Fruit fly (Drosophila melanogaster): Measurements from ENCODE around the gene Rb97D.
A peak's percentile ranks its signal among the peaks of the same experiment; 100 is the strongest.

Rb97D gene

DNA sequence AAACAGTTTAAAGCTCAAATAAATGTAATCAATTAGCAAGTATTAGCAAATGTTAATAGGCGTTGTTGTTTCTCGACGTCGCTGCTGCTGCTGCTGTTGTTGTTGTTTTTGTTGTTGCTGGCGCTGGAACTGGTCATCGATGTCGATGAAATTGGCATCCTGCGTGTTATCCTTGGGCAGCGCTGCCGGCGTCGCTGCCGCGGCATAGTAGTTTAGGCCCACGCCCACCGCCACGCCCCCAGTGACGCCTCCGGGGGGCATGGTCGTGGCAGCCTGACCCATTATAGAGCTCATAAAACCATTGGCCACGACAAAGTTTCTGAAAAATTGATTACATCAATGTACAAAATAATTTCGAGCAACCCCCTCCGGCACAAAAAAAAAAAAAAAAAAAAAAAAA, 1.3 kb upstream of the Rb97D start:
- no peak for TF ChIP-seq fd96Ca (GFP tag; IDR thresholded peaks at IDR 0.05)
- no peak for TF ChIP-seq CG15710 (tag; optimal IDR thresholded peaks at IDR 0.05)
- TF ChIP-seq CG12605 (GFP tag; IDR thresholded peaks at IDR 0.05): no peak
- TF ChIP-seq CG8301 (tag; optimal IDR thresholded peaks at IDR 0.05): no peak
- TF ChIP-seq CG34367 (tag; optimal IDR thresholded peaks at IDR 0.05): no peak

DNA sequence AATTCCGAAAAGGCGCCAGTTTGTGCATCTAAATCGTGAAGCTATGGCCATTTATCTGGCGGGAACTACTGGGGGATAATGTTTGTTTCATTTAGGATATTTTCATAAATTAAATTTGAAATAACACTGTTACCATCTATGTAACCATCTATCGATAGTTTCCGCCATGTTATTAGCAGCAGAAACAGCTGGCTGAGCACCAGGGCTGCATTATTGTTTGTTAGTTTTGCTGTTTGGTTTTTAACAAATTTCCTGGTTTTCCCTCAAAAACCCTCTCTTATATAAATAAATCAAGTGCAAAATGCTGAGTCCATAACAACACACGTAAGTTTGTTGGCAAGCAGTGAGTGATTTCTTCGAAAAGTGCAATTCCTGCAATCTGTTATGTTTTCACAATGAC, 890 bp upstream of the Rb97D start, which contains the start of gene CG5500:
Gene CG5500 (plus strand): TSS at position 199 of the 400 bp plus-strand sequence.
- TF ChIP-seq CG15710 (tag; optimal IDR thresholded peaks at IDR 0.05): no peak
- TF ChIP-seq CG9948 (tag; optimal IDR thresholded peaks at IDR 0.05): no peak
- TF ChIP-seq CG8301 (tag; optimal IDR thresholded peaks at IDR 0.05): no peak
- no peak for TF ChIP-seq CG12605 (GFP tag; IDR thresholded peaks at IDR 0.05)
- TF ChIP-seq Snoo (tag; optimal IDR thresholded peaks at IDR 0.05): no peak
- no peak for TF ChIP-seq CG17806 (tag; optimal IDR thresholded peaks at IDR 0.05)
- TF ChIP-seq Pif1B (GFP tag; optimal IDR thresholded peaks at IDR 0.05): no peak
- TF ChIP-seq CG8159 (tag; optimal IDR thresholded peaks at IDR 0.05): no peak
- no peak for TF ChIP-seq CG13204 (GFP tag; optimal IDR thresholded peaks at IDR 0.05)
- no peak for TF ChIP-seq EcR (GFP tag; optimal IDR thresholded peaks at IDR 0.05)
- TF ChIP-seq CG14655 (GFP tag; optimal IDR thresholded peaks at IDR 0.05): no peak
- TF ChIP-seq CG32121 (GFP tag; IDR thresholded peaks at IDR 0.05): no peak
- no peak for TF ChIP-seq Pif1A (GFP tag; optimal IDR thresholded peaks at IDR 0.05)
- TF ChIP-seq CG34367 (tag; optimal IDR thresholded peaks at IDR 0.05): no peak
- TF ChIP-seq CG4496 (GFP tag; IDR thresholded peaks at IDR 0.05): no peak

DNA sequence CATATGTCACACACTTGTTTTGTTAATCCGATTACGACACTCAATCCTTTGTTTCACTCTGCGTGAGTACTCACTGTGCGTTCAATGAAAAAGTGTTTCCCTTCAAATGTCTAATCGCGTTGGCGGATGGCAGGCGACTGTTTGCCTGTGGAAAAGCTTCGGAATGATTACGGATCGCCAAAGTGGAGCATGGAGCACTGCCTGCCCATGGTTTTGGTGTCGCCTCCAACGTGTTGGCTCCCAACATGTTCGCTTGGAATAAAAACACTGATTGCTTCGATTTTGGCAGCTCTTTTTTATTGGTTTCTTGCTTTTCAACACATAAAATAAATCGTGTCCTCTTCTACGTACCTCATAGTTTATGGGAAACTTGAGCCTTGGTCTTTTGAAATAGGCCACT, 3.7 kb downstream of the Rb97D start, which contains the start of gene SPARC:
Gene SPARC (minus strand): TSS at position 144 of the 400 bp plus-strand sequence.
- TF ChIP-seq CG4496 (GFP tag; IDR thresholded peaks at IDR 0.05): no peak
- no peak for TF ChIP-seq CG34367 (tag; optimal IDR thresholded peaks at IDR 0.05)
- no peak for TF ChIP-seq CG15710 (tag; optimal IDR thresholded peaks at IDR 0.05)
- no peak for TF ChIP-seq CG32121 (GFP tag; IDR thresholded peaks at IDR 0.05)
- no peak for TF ChIP-seq Pif1A (GFP tag; optimal IDR thresholded peaks at IDR 0.05)
- no peak for TF ChIP-seq CG8301 (tag; optimal IDR thresholded peaks at IDR 0.05)
- TF ChIP-seq Snoo (tag; optimal IDR thresholded peaks at IDR 0.05): no peak
- no peak for TF ChIP-seq CG12605 (GFP tag; IDR thresholded peaks at IDR 0.05)
- TF ChIP-seq D1 (tag; optimal IDR thresholded peaks at IDR 0.05): no peak
- no peak for TF ChIP-seq Pif1B (GFP tag; optimal IDR thresholded peaks at IDR 0.05)
- no peak for TF ChIP-seq CG8159 (tag; optimal IDR thresholded peaks at IDR 0.05)
- TF ChIP-seq EcR (GFP tag; optimal IDR thresholded peaks at IDR 0.05): no peak
- TF ChIP-seq gl (tag; optimal IDR thresholded peaks at IDR 0.05): no peak
- no peak for TF ChIP-seq CG9948 (tag; optimal IDR thresholded peaks at IDR 0.05)
- no peak for TF ChIP-seq CG10348 (GFP tag; IDR thresholded peaks at IDR 0.05)

DNA sequence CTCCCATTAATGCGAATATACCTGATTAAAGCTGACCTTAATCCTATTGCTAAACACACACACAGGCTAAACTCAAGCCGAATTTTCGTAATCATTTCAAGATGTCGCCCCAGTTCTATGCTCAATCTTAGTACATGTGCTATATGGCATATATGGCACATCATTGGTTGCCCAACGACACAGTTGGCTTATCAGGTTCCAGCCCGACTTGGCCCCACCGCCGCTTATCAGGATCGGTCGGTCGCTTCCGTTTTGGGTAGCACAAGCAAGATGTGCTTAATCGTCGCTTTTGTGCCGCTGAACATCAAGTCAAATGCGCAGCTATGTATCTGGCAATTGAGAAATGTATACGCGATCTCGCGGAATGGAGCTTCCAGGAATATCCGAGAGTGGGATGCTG, 4.5 kb downstream of the Rb97D start:
- TF ChIP-seq Snoo (tag; optimal IDR thresholded peaks at IDR 0.05): no peak
- no peak for TF ChIP-seq CG14655 (GFP tag; optimal IDR thresholded peaks at IDR 0.05)
- no peak for TF ChIP-seq CG13204 (GFP tag; optimal IDR thresholded peaks at IDR 0.05)
- no peak for TF ChIP-seq CG15710 (tag; optimal IDR thresholded peaks at IDR 0.05)
- no peak for TF ChIP-seq D1 (tag; optimal IDR thresholded peaks at IDR 0.05)
- no peak for TF ChIP-seq CG8159 (tag; optimal IDR thresholded peaks at IDR 0.05)
- TF ChIP-seq CG32121 (GFP tag; IDR thresholded peaks at IDR 0.05): no peak
- no peak for TF ChIP-seq EcR (GFP tag; optimal IDR thresholded peaks at IDR 0.05)
- no peak for TF ChIP-seq CG17806 (tag; optimal IDR thresholded peaks at IDR 0.05)

DNA sequence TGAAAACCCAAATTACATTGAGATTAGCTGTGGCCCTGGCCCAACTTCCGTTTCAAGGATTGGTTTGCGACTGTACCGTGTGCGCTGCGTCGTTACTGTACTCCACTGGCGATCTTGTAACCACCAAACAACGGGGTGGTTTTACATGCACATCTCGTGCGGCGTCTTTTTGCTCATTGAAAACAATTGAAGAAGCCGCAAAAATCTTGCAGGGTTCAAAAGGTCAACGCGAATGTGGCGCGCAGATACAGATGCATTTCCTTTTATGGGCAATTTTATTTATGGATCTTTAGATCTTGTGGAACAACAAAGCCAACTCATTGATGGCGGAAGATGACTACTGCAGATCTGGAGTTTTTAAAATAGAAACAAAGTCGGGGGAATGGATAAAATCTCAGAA, 5.0 kb downstream of the Rb97D start:
- no peak for TF ChIP-seq CG8159 (tag; optimal IDR thresholded peaks at IDR 0.05)
- TF ChIP-seq fd96Ca (GFP tag; IDR thresholded peaks at IDR 0.05): 0 out of 3 replicates have a peak, but pooled peaks have one; percentile 11

DNA sequence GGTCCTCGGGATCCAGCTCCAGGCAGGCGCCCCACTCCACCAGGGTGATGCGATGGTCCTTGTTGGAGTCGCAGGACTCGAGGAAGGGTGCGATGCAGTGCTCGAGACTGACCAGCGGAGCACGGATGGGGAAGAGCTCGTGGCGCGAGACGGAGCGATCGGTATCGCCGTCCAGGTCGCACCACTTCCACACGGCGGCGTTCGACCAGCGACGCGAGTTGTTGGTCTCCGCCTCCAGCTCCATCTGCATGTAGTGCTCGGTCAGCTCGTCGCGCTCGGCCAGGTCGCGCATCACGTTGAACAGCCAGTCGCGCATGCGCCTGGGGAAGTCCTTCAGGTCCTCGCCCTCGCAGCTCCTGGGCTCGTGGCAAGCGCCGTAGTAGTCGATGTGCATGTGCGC, 6.1 kb downstream of the Rb97D start:
- TF ChIP-seq CG12605 (GFP tag; IDR thresholded peaks at IDR 0.05) (no peak), CG15710 (tag; optimal IDR thresholded peaks at IDR 0.05) (no peak), Snoo (tag; optimal IDR thresholded peaks at IDR 0.05) (no peak), CG10348 (GFP tag; IDR thresholded peaks at IDR 0.05) (no peak), CG8159 (tag; optimal IDR thresholded peaks at IDR 0.05) (no peak), CG14655 (GFP tag; optimal IDR thresholded peaks at IDR 0.05) (no peak), rn (GFP tag; IDR thresholded peaks at IDR 0.05) (no peak), CG8301 (tag; optimal IDR thresholded peaks at IDR 0.05) (no peak), gl (tag; optimal IDR thresholded peaks at IDR 0.05) (no peak), CG32121 (GFP tag; IDR thresholded peaks at IDR 0.05) (no peak), Ets98B (GFP tag; IDR thresholded peaks at IDR 0.05) (no peak), CG34367 (tag; optimal IDR thresholded peaks at IDR 0.05) (no peak), CG9948 (tag; optimal IDR thresholded peaks at IDR 0.05) (no peak), Pif1B (GFP tag; optimal IDR thresholded peaks at IDR 0.05) (no peak), D1 (tag; optimal IDR thresholded peaks at IDR 0.05) (no peak), Pif1A (GFP tag; optimal IDR thresholded peaks at IDR 0.05) (no peak), CG13204 (GFP tag; optimal IDR thresholded peaks at IDR 0.05) (no peak), EcR (GFP tag; optimal IDR thresholded peaks at IDR 0.05) (no peak), CG17806 (tag; optimal IDR thresholded peaks at IDR 0.05) (no peak), CG4496 (GFP tag; IDR thresholded peaks at IDR 0.05) (no peak)

DNA sequence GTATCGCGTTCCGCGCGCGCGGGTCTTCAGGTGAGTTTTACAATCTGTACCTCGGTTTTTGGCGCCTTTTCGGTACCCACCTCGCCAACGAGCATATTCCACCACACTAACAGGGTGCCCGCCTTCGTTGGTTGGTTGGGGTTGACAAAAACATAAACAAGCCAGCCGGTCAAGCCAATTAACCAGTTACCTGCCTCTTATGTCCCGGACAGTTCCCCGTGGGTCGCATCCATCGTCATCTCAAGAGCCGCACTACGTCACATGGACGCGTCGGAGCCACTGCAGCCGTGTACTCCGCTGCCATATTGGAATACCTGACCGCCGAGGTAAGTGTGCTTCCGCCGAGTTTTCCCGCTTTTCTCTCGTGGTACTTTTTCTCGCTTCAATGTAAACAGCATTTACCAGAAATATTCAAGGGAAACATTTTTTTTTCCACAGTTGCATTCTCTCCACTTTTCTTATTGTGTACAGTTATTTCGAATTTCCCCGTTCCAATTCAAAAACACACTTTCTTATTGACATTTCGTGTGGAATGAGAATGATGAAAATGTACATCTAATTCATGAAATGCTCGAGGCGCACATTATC, 8.0 kb downstream of the Rb97D start:
- TF ChIP-seq CG12605 (GFP tag; IDR thresholded peaks at IDR 0.05) (peak; percentile 47; the same call in 1 of the 2 replicates), Ets98B (GFP tag; IDR thresholded peaks at IDR 0.05) (peak; percentile 45; the same call in 1 of the 2 replicates), fd96Ca (GFP tag; IDR thresholded peaks at IDR 0.05) (peak; percentile 35; the same call in 1 of the 3 replicates), CG4496 (GFP tag; IDR thresholded peaks at IDR 0.05) (0 out of 3 replicates have a peak, but pooled peaks have one; percentile 15), CG14655 (GFP tag; optimal IDR thresholded peaks at IDR 0.05) (no peak), CG32121 (GFP tag; IDR thresholded peaks at IDR 0.05) (0 out of 2 replicates have a peak, but pooled peaks have one; percentile 31)

All from whole organism, pupa.